Worm (Caenorhabditis elegans): Measurements from ENCODE around the gene K10H10.12.

K10H10.12 gene

ce11 chrII:14496809-14497208 is 9.3 kb downstream of the K10H10.12 start (continued):
- TF ChIP-seq pha-4 (GFP tag; IDR thresholded peaks at IDR 0.05) (peak; percentile 93), pha-4 (tag; optimal IDR thresholded peaks at IDR 0.05) (no peak), zag-1 (tag; optimal IDR thresholded peaks at IDR 0.05) (no peak), php-3 (GFP tag; IDR thresholded peaks at IDR 0.05) (peak; percentile 71)

DNA sequence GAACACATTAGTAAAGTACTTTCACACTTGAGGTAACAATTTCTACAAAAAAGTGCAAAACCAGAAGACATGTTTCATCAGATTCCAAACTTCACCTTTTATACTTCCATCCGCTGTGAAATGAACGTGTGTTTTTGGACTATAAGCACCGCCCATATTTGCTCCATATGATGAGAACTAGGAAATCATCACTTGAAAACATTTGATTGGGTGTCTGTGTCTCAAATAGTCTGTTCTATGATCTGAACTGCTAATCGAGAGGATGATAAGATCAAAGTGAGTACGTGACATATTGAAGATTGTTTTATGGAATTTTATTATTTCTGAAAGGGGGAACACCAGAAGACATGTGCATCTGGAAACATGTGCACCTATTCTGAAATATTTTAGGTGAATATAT is 10.8 kb downstream of the K10H10.12 start:
- no peak for TF ChIP-seq fos-1 (tag; optimal IDR thresholded peaks at IDR 0.05)
- no peak for TF ChIP-seq arid-1 (GFP tag; conservative IDR thresholded peaks at IDR 0.05)
- TF ChIP-seq nhr-102 (tag; optimal IDR thresholded peaks at IDR 0.05), result no peak
- no peak for TF ChIP-seq R02D3.7 (tag; optimal IDR thresholded peaks at IDR 0.05)
- no peak for TF ChIP-seq set-16 (GFP tag; IDR thresholded peaks at IDR 0.05)
- peak; percentile 43 for TF ChIP-seq hlh-11 (tag; optimal IDR thresholded peaks at IDR 0.05)
- TF ChIP-seq lin-13 (GFP tag; optimal IDR thresholded peaks at IDR 0.05), result no peak
- peak; percentile 36 for TF ChIP-seq nhr-6 (tag; optimal IDR thresholded peaks at IDR 0.05)
- no peak for TF ChIP-seq nhr-237 (tag; optimal IDR thresholded peaks at IDR 0.05)
- peak; percentile 64 for TF ChIP-seq nhr-28 (tag; optimal IDR thresholded peaks at IDR 0.05)
- no peak for TF ChIP-seq daf-16 (GFP tag; optimal IDR thresholded peaks at IDR 0.05)
- peak; percentile 0 for TF ChIP-seq daf-16 (tag; optimal IDR thresholded peaks at IDR 0.05)
- no peak for TF ChIP-seq cey-2 (tag; optimal IDR thresholded peaks at IDR 0.05; ENCODE audit: borderline replicate concordance, insufficient read depth)
- TF ChIP-seq zfp-2 (tag; optimal IDR thresholded peaks at IDR 0.05), result no peak
- TF ChIP-seq ceh-82 (tag; optimal IDR thresholded peaks at IDR 0.05), result no peak
- TF ChIP-seq nhr-111 (GFP tag; optimal IDR thresholded peaks at IDR 0.05), result no peak
- no peak for TF ChIP-seq lim-7 (GFP tag; IDR thresholded peaks at IDR 0.05)
- no peak for TF ChIP-seq pha-4 (GFP tag; IDR thresholded peaks at IDR 0.05)
- TF ChIP-seq pha-4 (tag; optimal IDR thresholded peaks at IDR 0.05), result no peak
- no peak for TF ChIP-seq pqm-1 (tag; optimal IDR thresholded peaks at IDR 0.05)
- no peak for TF ChIP-seq ceh-20 (GFP tag; IDR thresholded peaks at IDR 0.05)
- no peak for TF ChIP-seq attf-4 (tag; optimal IDR thresholded peaks at IDR 0.05)
- peak; percentile 4 for TF ChIP-seq ama-1 (optimal IDR thresholded peaks at IDR 0.05)
- TF ChIP-seq dmd-9 (GFP tag; IDR thresholded peaks at IDR 0.05), result no peak
- no peak for TF ChIP-seq tag-97 (GFP tag; IDR thresholded peaks at IDR 0.05)
- TF ChIP-seq ztf-11 (tag; optimal IDR thresholded peaks at IDR 0.05), result no peak
- no peak for TF ChIP-seq ctbp-1 (GFP tag; IDR thresholded peaks at IDR 0.05)
- TF ChIP-seq mxl-3 (GFP tag; optimal IDR thresholded peaks at IDR 0.05), result peak; percentile 40
- no peak for TF ChIP-seq dmd-8 (GFP tag; IDR thresholded peaks at IDR 0.05)
- peak; percentile 30 for TF ChIP-seq dmd-6 (GFP tag; IDR thresholded peaks at IDR 0.05)
- no peak for TF ChIP-seq vab-7 (GFP tag; IDR thresholded peaks at IDR 0.05)
- TF ChIP-seq hlh-30 (tag; optimal IDR thresholded peaks at IDR 0.05; ENCODE audit: insufficient read depth), result peak; percentile 56
- no peak for TF ChIP-seq lir-3 (tag; optimal IDR thresholded peaks at IDR 0.05)
- TF ChIP-seq F10B5.3 (tag; optimal IDR thresholded peaks at IDR 0.05), result no peak
- peak; percentile 38 for TF ChIP-seq mep-1 (tag; optimal IDR thresholded peaks at IDR 0.05)
- no peak for TF ChIP-seq nhr-10 (tag; optimal IDR thresholded peaks at IDR 0.05)
- no peak for TF ChIP-seq nhr-42 (GFP tag; IDR thresholded peaks at IDR 0.05)
- TF ChIP-seq mxl-2 (GFP tag; conservative IDR thresholded peaks at IDR 0.05), result no peak
- TF ChIP-seq saeg-2 (GFP tag; IDR thresholded peaks at IDR 0.05), result no peak
- TF ChIP-seq madf-9 (GFP tag; conservative IDR thresholded peaks at IDR 0.05), result no peak
- peak; percentile 73 for TF ChIP-seq dve-1 (tag; optimal IDR thresholded peaks at IDR 0.05; ENCODE audit: insufficient read depth)
- TF ChIP-seq gei-8 (GFP tag; optimal IDR thresholded peaks at IDR 0.05), result no peak
- TF ChIP-seq ceh-62 (tag; optimal IDR thresholded peaks at IDR 0.05), result no peak
- no peak for TF ChIP-seq dpl-1 (GFP tag; optimal IDR thresholded peaks at IDR 0.05)
- no peak for TF ChIP-seq ZK546.5 (tag; optimal IDR thresholded peaks at IDR 0.05)
- no peak for TF ChIP-seq lin-1 (GFP tag; IDR thresholded peaks at IDR 0.05)
- TF ChIP-seq hif-1 (tag; optimal IDR thresholded peaks at IDR 0.05), result peak; percentile 90 to 97
- peak in 1 of 2 experiments; percentile 13 for TF ChIP-seq lsy-2 (tag; optimal IDR thresholded peaks at IDR 0.05)
